Worm (Caenorhabditis elegans) whole organism, young adult: ENCODE data around the gene fbxb-75.

ENCODE experiments used
- B0261.1 ChIP-seq: sonication (generic microtip); optimal IDR thresholded peaks from 2 replicates; lab custom pipeline; 2016; ENCODE audit warnings: mild to moderate bottlenecking, missing genetic modification characterization, moderate library complexity, missing compliant biosample characterization
- C06A6.2 ChIP-seq: fragments of 200-800 bp; sonication (Bioruptor generic); conservative IDR thresholded peaks from 2 replicates; pipeline ENCODE4 v1.3.6; 2022; ENCODE audit warnings: missing genetic modification characterization, missing compliant biosample characterization
- C17E4.6 ChIP-seq: fragments of 200-800 bp; sonication (Bioruptor generic); IDR thresholded peaks from 2 replicates; pipeline ENCODE4 v1.3.6; 2022; ENCODE audit warnings: missing genetic modification reagents, missing genetic modification characterization, missing compliant biosample characterization
- D2030.7 ChIP-seq: fragments of 200-800 bp; sonication (Bioruptor generic); IDR thresholded peaks from 2 replicates; pipeline ENCODE4 v1.3.6; 2022; ENCODE audit warnings: missing genetic modification reagents, missing genetic modification characterization, missing compliant biosample characterization
- F23B12.7 ChIP-seq: sonication (generic microtip); optimal IDR thresholded peaks from 2 replicates; lab custom pipeline; 2017; ENCODE audit warnings: missing genetic modification characterization, mild to moderate bottlenecking, missing compliant biosample characterization, antibody characterized with exemption, moderate library complexity; ENCODE audit not compliant: insufficient read depth
- F39B2.1 ChIP-seq: fragments of 200-800 bp; sonication (Bioruptor generic); IDR thresholded peaks from 2 replicates; pipeline ENCODE4 v1.3.6; 2022; ENCODE audit warnings: missing genetic modification reagents, missing genetic modification characterization, missing compliant biosample characterization
- K11D2.4 ChIP-seq: fragments of 200-800 bp; sonication (Bioruptor generic); IDR thresholded peaks from 2 replicates; pipeline ENCODE4 v1.3.6; 2022; ENCODE audit warnings: missing genetic modification reagents, missing genetic modification characterization, missing compliant biosample characterization
- T26A5.8 ChIP-seq: sonication (generic microtip); optimal IDR thresholded peaks from 2 replicates; lab custom pipeline; 2016; ENCODE audit warnings: missing genetic modification characterization, missing compliant biosample characterization
- Y56A3A.18 ChIP-seq: fragments of 200-800 bp; sonication (Bioruptor generic); IDR thresholded peaks from 2 replicates; pipeline ENCODE4 v1.3.6; 2022; ENCODE audit warnings: missing genetic modification reagents, missing genetic modification characterization, missing compliant biosample characterization
- Y67H2A.10 ChIP-seq: fragments of 200-800 bp; sonication (Bioruptor generic); conservative IDR thresholded peaks from 2 replicates; pipeline ENCODE4 v1.3.6; 2022; ENCODE audit warnings: missing genetic modification reagents, missing genetic modification characterization, missing compliant biosample characterization
- Y95B8A.8 ChIP-seq: fragments of 200-800 bp; sonication (Bioruptor generic); IDR thresholded peaks from 2 replicates; pipeline ENCODE4 v1.3.6; 2022; ENCODE audit warnings: missing genetic modification reagents, missing genetic modification characterization, missing compliant biosample characterization
- ama-1 ChIP-seq, 3 experiments: fragments of 150-350 bp in 1 of 3; sonication (generic microtip) in 2 of 3; optimal IDR thresholded peaks; 2 replicates each; lab custom pipeline; 2014 to 2018; ENCODE audit warnings: missing biosample characterization in 2 of 3, missing genetic modification characterization in 2 of 3, missing genetic modification reagents in 2 of 3
- aptf-3 ChIP-seq: fragments of 200-800 bp; sonication (Bioruptor generic); IDR thresholded peaks from 2 replicates; pipeline ENCODE4 v1.3.6; 2022; ENCODE audit warnings: missing genetic modification characterization, missing compliant biosample characterization
- atf-7 ChIP-seq: sonication (generic microtip); optimal IDR thresholded peaks from 2 replicates; lab custom pipeline; 2017; ENCODE audit warnings: mild to moderate bottlenecking, missing genetic modification characterization, missing compliant biosample characterization
- attf-3 ChIP-seq: fragments of 200-800 bp; sonication (Bioruptor generic); conservative IDR thresholded peaks from 2 replicates; pipeline ENCODE4 v1.3.6; 2022; ENCODE audit warnings: missing genetic modification reagents, missing genetic modification characterization, missing compliant biosample characterization
- ceh-27 ChIP-seq: fragments of 200-800 bp; sonication (Bioruptor generic); optimal IDR thresholded peaks from 2 replicates; lab custom pipeline; 2018; ENCODE audit warnings: mild to moderate bottlenecking, missing genetic modification characterization, moderate library complexity, missing compliant biosample characterization
- ceh-40 ChIP-seq: fragments of 200-800 bp; sonication (Bioruptor generic); IDR thresholded peaks from 2 replicates; pipeline ENCODE4 v1.3.6; 2022; ENCODE audit warnings: missing genetic modification characterization, missing compliant biosample characterization
- ceh-91 ChIP-seq: fragments of 200-800 bp; sonication (Bioruptor generic); IDR thresholded peaks from 2 replicates; pipeline ENCODE4 v1.3.6; 2022; ENCODE audit warnings: missing genetic modification reagents, missing genetic modification characterization, missing compliant biosample characterization
- chd-7 ChIP-seq: sonication (generic microtip); optimal IDR thresholded peaks from 2 replicates; lab custom pipeline; 2016; ENCODE audit warnings: mild to moderate bottlenecking, missing genetic modification characterization, moderate library complexity, missing compliant biosample characterization
- egrh-3 ChIP-seq: fragments of 200-800 bp; sonication (Bioruptor generic); IDR thresholded peaks from 2 replicates; pipeline ENCODE4 v1.3.6; 2022; ENCODE audit warnings: missing genetic modification reagents, missing genetic modification characterization, missing compliant biosample characterization
- ekl-4 ChIP-seq: fragments of 200-800 bp; sonication (Bioruptor generic); IDR thresholded peaks from 2 replicates; pipeline ENCODE4 v1.3.6; 2022; ENCODE audit warnings: missing genetic modification reagents, missing genetic modification characterization, missing compliant biosample characterization
- fkh-3 ChIP-seq: sonication (generic microtip); optimal IDR thresholded peaks from 2 replicates; lab custom pipeline; 2016; ENCODE audit warnings: mild to moderate bottlenecking, missing genetic modification characterization, missing compliant biosample characterization
- hmg-1.2 ChIP-seq: fragments of 200-800 bp; sonication (Bioruptor generic); IDR thresholded peaks from 2 replicates; pipeline ENCODE4 v1.3.6; 2022; ENCODE audit warnings: missing genetic modification reagents, missing genetic modification characterization, missing compliant biosample characterization
- hmg-20 ChIP-seq: fragments of 200-800 bp; sonication (Bioruptor generic); IDR thresholded peaks from 2 replicates; pipeline ENCODE4 v1.3.6; 2022; ENCODE audit warnings: missing genetic modification reagents, missing genetic modification characterization, missing compliant biosample characterization
- lin-35 ChIP-seq, 3 experiments: fragments of 150-350 bp in 2 of 3; sonication (generic microtip) in 1 of 3; optimal IDR thresholded peaks; 2 replicates each; lab custom pipeline; 2014 to 2018; ENCODE audit warnings: missing biosample characterization in 3 of 3, missing genetic modification characterization in 3 of 3, missing genetic modification reagents in 3 of 3
- lin-40 ChIP-seq: sonication (generic microtip); optimal IDR thresholded peaks from 2 replicates; lab custom pipeline; 2016; ENCODE audit warnings: missing genetic modification characterization, mild to moderate bottlenecking, missing compliant biosample characterization, missing genotype, missing genetic modification reagents
- lin-54 ChIP-seq: fragments of 200-800 bp; sonication (Bioruptor generic); optimal IDR thresholded peaks from 2 replicates; lab custom pipeline; 2018; ENCODE audit warnings: mild to moderate bottlenecking, missing genetic modification characterization, missing compliant biosample characterization
- lsl-1 ChIP-seq: fragments of 200-800 bp; sonication (Bioruptor generic); optimal IDR thresholded peaks from 2 replicates; lab custom pipeline; 2018; ENCODE audit warnings: mild to moderate bottlenecking, missing genetic modification characterization, moderate library complexity, missing compliant biosample characterization
- madf-8 ChIP-seq: fragments of 200-800 bp; sonication (Bioruptor generic); conservative IDR thresholded peaks from 2 replicates; pipeline ENCODE4 v1.3.6; 2022; ENCODE audit warnings: missing genetic modification reagents, missing genetic modification characterization, missing compliant biosample characterization
- mcd-1 ChIP-seq: fragments of 200-800 bp; sonication (Bioruptor generic); IDR thresholded peaks from 2 replicates; pipeline ENCODE4 v1.3.6; 2022; ENCODE audit warnings: missing genetic modification reagents, missing genetic modification characterization, missing compliant biosample characterization
- mxl-1 ChIP-seq: sonication (generic microtip); optimal IDR thresholded peaks from 2 replicates; lab custom pipeline; 2016; ENCODE audit warnings: missing genetic modification characterization, missing compliant biosample characterization
- nfyb-1 ChIP-seq: fragments of 200-800 bp; sonication (Bioruptor generic); IDR thresholded peaks from 2 replicates; pipeline ENCODE4 v1.3.6; 2022; ENCODE audit warnings: missing genetic modification reagents, missing genetic modification characterization, missing compliant biosample characterization
- nhr-179 ChIP-seq: sonication (generic microtip); optimal IDR thresholded peaks from 2 replicates; lab custom pipeline; 2016; ENCODE audit warnings: mild to moderate bottlenecking, missing genetic modification characterization, missing compliant biosample characterization
- nhr-27 ChIP-seq: fragments of 200-800 bp; sonication (Bioruptor generic); optimal IDR thresholded peaks from 2 replicates; lab custom pipeline; 2018; ENCODE audit warnings: mild to moderate bottlenecking, missing genetic modification characterization, moderate library complexity, missing compliant biosample characterization
- pbrm-1 ChIP-seq: fragments of 200-800 bp; sonication (Bioruptor generic); IDR thresholded peaks from 2 replicates; pipeline ENCODE4 v1.3.6; 2022; ENCODE audit warnings: missing genetic modification reagents, missing genetic modification characterization, missing compliant biosample characterization
- rec-8 ChIP-seq, 2 experiments: sonication (generic microtip); optimal IDR thresholded peaks; 2 replicates each; lab custom pipeline; 2016; ENCODE audit warnings: mild to moderate bottlenecking in 2 of 2, missing genetic modification characterization in 2 of 2, missing genetic modification reagents in 2 of 2, missing genotype in 2 of 2, missing biosample characterization in 1 of 2, missing compliant biosample characterization in 1 of 2, moderate library complexity in 1 of 2
- snpc-1.1 ChIP-seq: sonication (generic microtip); optimal IDR thresholded peaks from 2 replicates; lab custom pipeline; 2017; ENCODE audit warnings: missing genetic modification characterization, mild to moderate bottlenecking, missing compliant biosample characterization, antibody characterized with exemption, moderate library complexity, missing genotype, missing genetic modification reagents; ENCODE audit not compliant: insufficient read depth
- somi-1 ChIP-seq: fragments of 200-800 bp; sonication (Bioruptor generic); optimal IDR thresholded peaks from 2 replicates; lab custom pipeline; 2018; ENCODE audit warnings: mild to moderate bottlenecking, missing genetic modification characterization, missing compliant biosample characterization
- tbp1 ChIP-seq: fragments of 200-800 bp; sonication (Bioruptor generic); optimal IDR thresholded peaks from 2 replicates; lab custom pipeline; 2018; ENCODE audit warnings: mild to moderate bottlenecking, missing genetic modification characterization, missing compliant biosample characterization
- zfh-2 ChIP-seq: fragments of 200-800 bp; sonication (Bioruptor generic); conservative IDR thresholded peaks from 2 replicates; pipeline ENCODE4 v1.3.6; 2022; ENCODE audit warnings: missing genetic modification reagents, missing genetic modification characterization, missing compliant biosample characterization
- ztf-25 ChIP-seq: fragments of 200-800 bp; sonication (Bioruptor generic); IDR thresholded peaks from 2 replicates; pipeline ENCODE4 v1.3.6; 2022; ENCODE audit warnings: missing genetic modification reagents, missing genetic modification characterization, missing compliant biosample characterization
- ztf-26 ChIP-seq: sonication (generic microtip); optimal IDR thresholded peaks from 2 replicates; lab custom pipeline; 2017; ENCODE audit warnings: missing genetic modification characterization, missing compliant biosample characterization
- ztf-3 ChIP-seq: fragments of 200-800 bp; sonication (Bioruptor generic); optimal IDR thresholded peaks from 2 replicates; lab custom pipeline; 2018; ENCODE audit warnings: mild to moderate bottlenecking, missing genetic modification characterization, missing compliant biosample characterization

Gene fbxb-75

DNA sequence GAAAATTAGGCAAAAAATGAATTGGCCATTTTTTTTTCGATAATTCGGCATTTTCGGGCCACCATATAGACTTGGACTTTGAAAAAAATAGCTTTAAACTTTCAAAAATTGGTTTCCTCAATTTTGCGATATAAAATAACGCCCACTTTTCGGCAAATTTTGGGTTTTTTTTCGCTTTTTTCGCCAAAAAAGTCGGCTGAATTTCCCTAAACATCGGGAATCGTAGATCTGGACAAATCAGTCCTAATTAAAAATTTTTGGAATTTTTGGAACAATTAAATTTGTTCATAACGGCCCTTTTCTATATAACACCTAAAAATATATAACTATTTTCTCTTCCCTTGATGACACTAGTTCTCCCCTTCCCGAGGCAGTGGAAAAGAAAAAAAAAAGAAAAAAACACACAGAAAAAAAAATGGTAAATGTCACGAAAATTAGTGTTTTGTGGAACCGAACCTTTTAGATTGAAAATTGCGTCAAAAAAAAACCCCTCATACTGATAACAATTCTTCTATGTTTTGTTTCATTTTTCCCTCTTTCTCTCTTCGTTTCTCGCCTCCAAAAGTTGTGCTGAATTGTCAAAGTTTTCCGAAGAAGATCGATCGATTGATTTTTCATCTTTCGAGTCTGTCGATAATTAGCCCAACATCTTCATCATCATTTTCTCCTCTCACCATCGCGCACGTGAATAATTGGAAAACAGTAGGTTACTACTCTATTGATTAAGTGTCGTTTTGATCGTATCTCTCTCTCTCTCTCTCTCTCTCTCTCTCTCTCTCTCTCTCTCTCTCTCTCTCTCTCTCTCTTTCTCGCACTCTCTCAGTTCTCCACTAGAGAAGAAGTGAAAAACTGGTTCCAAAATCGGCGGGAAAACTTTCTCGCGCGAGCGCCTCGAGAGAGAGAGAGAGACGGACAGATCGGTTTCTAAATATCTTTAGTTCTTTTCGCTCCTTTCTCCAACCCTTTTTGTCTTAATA lies 40.3 kb downstream of the fbxb-75 start, which contains the start of gene Y24D9A.6 (continued):
- TF ChIP-seq K11D2.4 (GFP tag; lab: Robert Waterston, UW), result no peak
- TF ChIP-seq tbp1 (GFP tag; lab: Kevin White, UChicago), result no peak
- no peak for TF ChIP-seq aptf-3
- no peak for TF ChIP-seq hmg-20
- no peak for TF ChIP-seq nhr-27
- peak; percentile 63 for TF ChIP-seq hmg-1.2
- TF ChIP-seq lsl-1 (GFP tag; lab: Kevin White, UChicago), result no peak
- no peak for TF ChIP-seq ztf-25 (GFP tag; lab: Robert Waterston, UW)
- no peak for TF ChIP-seq mxl-1
- no peak for TF ChIP-seq nhr-179 (tag; lab: Kevin White, UChicago)
- TF ChIP-seq ceh-40 (GFP tag; lab: Robert Waterston, UW), result no peak
- TF ChIP-seq lin-40, result peak; percentile 73
- no peak for TF ChIP-seq nfyb-1 (GFP tag; lab: Robert Waterston, UW)
- no peak for TF ChIP-seq rec-8 (tag; optimal IDR thresholded peaks at IDR 0.05; lab: Kevin White, UChicago)
- no peak for TF ChIP-seq D2030.7 (GFP tag; lab: Robert Waterston, UW)
- TF ChIP-seq fkh-3 (tag; lab: Kevin White, UChicago), result no peak
- peak; percentile 60 for TF ChIP-seq chd-7
- peak; percentile 58 for TF ChIP-seq zfh-2 (GFP tag; lab: Robert Waterston, UW)
- TF ChIP-seq T26A5.8 (tag; lab: Kevin White, UChicago), result no peak
- no peak for TF ChIP-seq ekl-4 (GFP tag; lab: Robert Waterston, UW)
- peak; percentile 33; the same call in 1 of the 2 replicates for TF ChIP-seq egrh-3 (GFP tag; lab: Robert Waterston, UW)
- TF ChIP-seq ztf-3, result no peak
- TF ChIP-seq lin-54 (GFP tag; lab: Kevin White, UChicago), result no peak
- TF ChIP-seq madf-8 (GFP tag; lab: Robert Waterston, UW), result no peak
- TF ChIP-seq C17E4.6 (GFP tag; lab: Robert Waterston, UW), result no peak
- TF ChIP-seq Y67H2A.10 (GFP tag; lab: Robert Waterston, UW), result no peak
- TF ChIP-seq Y95B8A.8 (GFP tag; lab: Robert Waterston, UW), result no peak
- peak; percentile 84 for TF ChIP-seq somi-1
- no peak for TF ChIP-seq ceh-91 (GFP tag; lab: Robert Waterston, UW)
- no peak for TF ChIP-seq Y56A3A.18 (GFP tag; lab: Robert Waterston, UW)
- peak; percentile 91 for TF ChIP-seq ztf-26 (tag; lab: Kevin White, UChicago)
- TF ChIP-seq F23B12.7 (tag; lab: Kevin White, UChicago), result no peak
- 0 out of 2 replicates have a peak, but pooled peaks have one; percentile 30 for TF ChIP-seq pbrm-1 (GFP tag; lab: Robert Waterston, UW)
- peak; percentile 68 for TF ChIP-seq ceh-27
- TF ChIP-seq F39B2.1 (GFP tag; lab: Robert Waterston, UW), result no peak
- TF ChIP-seq B0261.1 (tag; lab: Kevin White, UChicago), result no peak
- TF ChIP-seq lin-35 (GFP tag; optimal IDR thresholded peaks at IDR 0.05; lab: Kevin White, UChicago), result peak in 1 of 3 experiments; percentile 19
- peak; percentile 60 for TF ChIP-seq mcd-1 (GFP tag; lab: Robert Waterston, UW)
- TF ChIP-seq atf-7 (tag; lab: Kevin White, UChicago), result no peak
- TF ChIP-seq ama-1 (optimal IDR thresholded peaks at IDR 0.05; lab: Kevin White, UChicago), result no peak
- TF ChIP-seq ama-1 (GFP tag; optimal IDR thresholded peaks at IDR 0.05; lab: Kevin White, UChicago), result no peak
- no peak for TF ChIP-seq snpc-1.1 (tag; lab: Kevin White, UChicago)
- no peak for TF ChIP-seq attf-3 (GFP tag; lab: Robert Waterston, UW)
- TF ChIP-seq C06A6.2 (GFP tag; lab: Robert Waterston, UW), result peak; percentile 73
- TF ChIP-seq, all 124 proteins: peak for 19
